Worm (Caenorhabditis elegans) whole organism, L1 larva: ENCODE data around the gene F53B3.5.
A peak's percentile ranks its signal among the peaks of the same experiment; 100 is the strongest.

Source experiments
- C34B4.2 ChIP-seq: sonication (generic microtip); optimal IDR thresholded peaks from 2 replicates; lab custom pipeline; 2017; ENCODE audit warnings: mild to moderate bottlenecking, missing genetic modification characterization, missing compliant biosample characterization
- Y116A8C.19 ChIP-seq: sonication (generic microtip); optimal IDR thresholded peaks from 2 replicates; lab custom pipeline; 2016; ENCODE audit warnings: missing compliant biosample characterization, missing genetic modification characterization, borderline replicate concordance
- blmp-1 ChIP-seq: fragments of 150-350 bp; optimal IDR thresholded peaks from 2 replicates; lab custom pipeline; 2014; ENCODE audit warnings: missing biosample characterization, missing genetic modification characterization
- ceh-8 ChIP-seq: fragments of 200-800 bp; sonication (Bioruptor generic); optimal IDR thresholded peaks from 2 replicates; lab custom pipeline; 2018; ENCODE audit warnings: mild to moderate bottlenecking, missing genetic modification characterization, moderate library complexity, missing compliant biosample characterization
- ceh-82 ChIP-seq, 3 experiments: fragments of 150-350 bp in 1 of 3; sonication (generic microtip) in 2 of 3; optimal IDR thresholded peaks; 2 replicates each; lab custom pipeline; 2014 to 2017; ENCODE audit warnings: missing biosample characterization in 3 of 3, missing genetic modification characterization in 3 of 3
- ceh-88 ChIP-seq: fragments of 200-800 bp; sonication (Bioruptor generic); IDR thresholded peaks from 2 replicates; pipeline ENCODE4 v1.3.6; 2022; ENCODE audit warnings: missing genetic modification characterization, missing compliant biosample characterization
- ceh-90 ChIP-seq: sonication (generic microtip); optimal IDR thresholded peaks from 2 replicates; lab custom pipeline; 2016; ENCODE audit warnings: missing genetic modification characterization, missing compliant biosample characterization
- dpl-1 ChIP-seq, 3 experiments: fragments of 150-350 bp in 2 of 3; sonication (generic microtip) in 1 of 3; optimal IDR thresholded peaks; 2 replicates each; lab custom pipeline; 2014 to 2017; ENCODE audit warnings: missing biosample characterization in 3 of 3, missing genetic modification characterization in 3 of 3, missing genetic modification reagents in 3 of 3
- dsc-1 ChIP-seq: sonication (generic microtip); optimal IDR thresholded peaks from 2 replicates; lab custom pipeline; 2016; ENCODE audit warnings: mild to moderate bottlenecking, missing genetic modification characterization, missing compliant biosample characterization
- efl-1 ChIP-seq, 4 experiments: fragments of 150-350 bp; optimal IDR thresholded peaks in 3 of 4; peaks in 1 of 4; 1 replicate in 1 of 4; 2 replicates in 3 of 4; lab custom pipeline; 2014; ENCODE audit warnings: missing biosample characterization in 2 of 4, missing genetic modification characterization in 2 of 4, missing genetic modification reagents in 2 of 4
- efl-3 ChIP-seq: fragments of 200-800 bp; sonication (Bioruptor generic); optimal IDR thresholded peaks from 2 replicates; lab custom pipeline; 2018; ENCODE audit warnings: mild to moderate bottlenecking, missing genetic modification characterization, missing compliant biosample characterization
- elt-2 ChIP-seq: sonication (generic microtip); optimal IDR thresholded peaks from 2 replicates; lab custom pipeline; 2016; ENCODE audit warnings: missing genetic modification characterization, mild to moderate bottlenecking, inconsistent platforms, missing compliant biosample characterization, missing genetic modification reagents
- fos-1 ChIP-seq: fragments of 150-350 bp; optimal IDR thresholded peaks from 2 replicates; lab custom pipeline; 2014; ENCODE audit warnings: missing biosample characterization, missing genetic modification characterization
- grh-1 ChIP-seq: fragments of 200-800 bp; sonication (Bioruptor generic); IDR thresholded peaks from 2 replicates; pipeline ENCODE4 v1.3.6; 2022; ENCODE audit warnings: missing genetic modification reagents, missing genetic modification characterization, missing compliant biosample characterization
- isw-1 ChIP-seq: fragments of 200-800 bp; sonication (Bioruptor generic); IDR thresholded peaks from 2 replicates; pipeline ENCODE4 v1.3.6; 2022; ENCODE audit warnings: missing genetic modification characterization, missing compliant biosample characterization
- jun-1 ChIP-seq: fragments of 150-350 bp; optimal IDR thresholded peaks from 2 replicates; lab custom pipeline; 2014; ENCODE audit warnings: missing biosample characterization, missing genetic modification reagents, missing genetic modification characterization
- lin-14 ChIP-seq: fragments of 200-800 bp; sonication (Bioruptor generic); optimal IDR thresholded peaks from 2 replicates; lab custom pipeline; 2018; ENCODE audit warnings: mild to moderate bottlenecking, missing genetic modification characterization, moderate library complexity, missing compliant biosample characterization
- mep-1 ChIP-seq: fragments of 150-350 bp; optimal IDR thresholded peaks from 2 replicates; lab custom pipeline; 2014; ENCODE audit warnings: missing biosample characterization, missing genetic modification characterization
- nhr-19 ChIP-seq: fragments of 200-800 bp; sonication (Bioruptor generic); conservative IDR thresholded peaks from 2 replicates; pipeline ENCODE4 v1.3.6; 2022; ENCODE audit warnings: missing genetic modification characterization, missing compliant biosample characterization
- nhr-237 ChIP-seq: fragments of 150-350 bp; optimal IDR thresholded peaks from 2 replicates; lab custom pipeline; 2014; ENCODE audit warnings: missing biosample characterization, missing genetic modification characterization
- nhr-28 ChIP-seq: fragments of 150-350 bp; optimal IDR thresholded peaks from 2 replicates; lab custom pipeline; 2014; ENCODE audit warnings: missing biosample characterization, missing genetic modification characterization
- nhr-76 ChIP-seq: sonication (generic microtip); optimal IDR thresholded peaks from 2 replicates; lab custom pipeline; 2017; ENCODE audit warnings: missing biosample characterization, missing genetic modification characterization
- nhr-77 ChIP-seq: fragments of 150-350 bp; optimal IDR thresholded peaks from 2 replicates; lab custom pipeline; 2014; ENCODE audit warnings: missing biosample characterization, missing genetic modification characterization
- nhr-84 ChIP-seq: sonication (generic microtip); optimal IDR thresholded peaks from 2 replicates; lab custom pipeline; 2017; ENCODE audit warnings: missing biosample characterization, missing genetic modification characterization
- nhr-85 ChIP-seq: sonication (generic microtip); peaks from one replicate; lab custom pipeline; 2016; ENCODE audit warnings: missing genetic modification characterization, inconsistent platforms, missing compliant biosample characterization
- nhr-90 ChIP-seq: sonication (generic microtip); optimal IDR thresholded peaks from 2 replicates; lab custom pipeline; 2016; ENCODE audit warnings: mild to moderate bottlenecking, missing genetic modification characterization, missing compliant biosample characterization; ENCODE audit not compliant: poor library complexity
- pag-3 ChIP-seq: sonication (generic microtip); optimal IDR thresholded peaks from 2 replicates; lab custom pipeline; 2017; ENCODE audit warnings: missing genetic modification characterization, mild to moderate bottlenecking, missing compliant biosample characterization, antibody characterized with exemption, borderline replicate concordance; ENCODE audit not compliant: insufficient read depth
- pax-3 ChIP-seq: fragments of 200-800 bp; sonication (Bioruptor generic); optimal IDR thresholded peaks from 2 replicates; lab custom pipeline; 2018; ENCODE audit warnings: mild to moderate bottlenecking, missing genetic modification characterization, moderate library complexity, missing compliant biosample characterization
- pqm-1 ChIP-seq: sonication (generic microtip); optimal IDR thresholded peaks from 3 replicates; lab custom pipeline; 2017; ENCODE audit warnings: missing biosample characterization, missing genetic modification characterization
- skn-1 ChIP-seq: fragments of 150-350 bp; optimal IDR thresholded peaks from 2 replicates; lab custom pipeline; 2014; ENCODE audit warnings: missing biosample characterization, missing genetic modification characterization
- snpc-4 ChIP-seq: fragments of 150-350 bp; optimal IDR thresholded peaks from 2 replicates; lab custom pipeline; 2014; ENCODE audit warnings: missing biosample characterization, missing genetic modification characterization
- snu-23 ChIP-seq: sonication (generic microtip); optimal IDR thresholded peaks from 2 replicates; lab custom pipeline; 2016; ENCODE audit warnings: missing genetic modification characterization, missing compliant biosample characterization
- unc-130 ChIP-seq: fragments of 150-350 bp; optimal IDR thresholded peaks from 2 replicates; lab custom pipeline; 2017; ENCODE audit warnings: missing biosample characterization, missing genetic modification characterization, inconsistent platforms
- ztf-11 ChIP-seq, 2 experiments: sonication (generic microtip); optimal IDR thresholded peaks; 2 replicates each; lab custom pipeline; 2016 to 2017; ENCODE audit warnings: missing genetic modification characterization in 2 of 2, missing biosample characterization in 1 of 2, missing compliant biosample characterization in 1 of 2
- ztf-4 ChIP-seq: fragments of 150-350 bp; optimal IDR thresholded peaks from 2 replicates; lab custom pipeline; 2014; ENCODE audit warnings: missing biosample characterization, missing genetic modification characterization

F53B3.5 gene

DNA sequence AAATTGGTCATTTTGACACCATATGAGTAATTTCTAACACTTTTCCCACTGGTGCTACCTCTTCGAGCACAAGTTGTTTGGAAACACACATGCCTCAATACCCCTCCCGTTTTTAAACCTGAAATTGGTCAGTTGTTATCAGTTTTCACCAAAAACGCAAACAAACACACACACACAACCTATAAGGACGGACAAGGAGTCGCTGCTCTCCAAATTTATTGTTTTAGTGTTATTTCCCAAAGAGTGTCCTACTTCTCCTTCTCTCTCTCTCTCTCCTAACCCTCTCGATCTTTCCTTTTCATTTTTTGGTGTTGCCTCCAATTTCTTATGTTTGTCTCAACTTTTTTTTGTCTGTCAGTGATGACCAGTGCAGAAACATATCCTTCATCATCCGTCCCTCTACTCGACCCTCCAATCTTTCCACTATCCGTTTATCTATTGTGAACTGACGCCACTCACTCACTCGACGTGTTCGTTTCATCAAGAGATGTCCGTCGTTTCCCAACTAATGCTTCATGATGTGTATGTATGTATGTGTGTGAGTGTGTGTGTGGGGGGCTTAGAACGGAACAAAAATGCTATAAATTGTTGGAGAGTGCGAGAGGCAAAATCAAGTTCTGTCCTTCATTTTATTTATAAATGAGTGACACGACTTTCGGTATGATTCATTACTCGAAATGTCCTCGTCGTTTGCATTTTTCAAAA is 24.5 kb upstream of the F53B3.5 start:
- TF ChIP-seq skn-1 (no peak), efl-1 (optimal IDR thresholded peaks at IDR 0.05; lab: Kevin White, UChicago) (no peak), efl-1 (GFP tag; optimal IDR thresholded peaks at IDR 0.05 in 1 of 2; lab: Kevin White, UChicago) (peak in 1 of 2 experiments; percentile 23), dsc-1 (tag; lab: Kevin White, UChicago) (no peak), isw-1 (no peak), ztf-11 (tag; optimal IDR thresholded peaks at IDR 0.05; lab: Kevin White, UChicago) (no peak), elt-2 (tag; lab: Kevin White, UChicago) (peak; percentile 44), unc-130 (tag; lab: Kevin White, UChicago) (no peak), nhr-19 (GFP tag; lab: Robert Waterston, UW) (no peak), nhr-76 (no peak), snpc-4 (no peak), jun-1 (tag; lab: Kevin White, UChicago) (no peak), nhr-90 (tag; lab: Kevin White, UChicago) (no peak), lin-14 (GFP tag; lab: Kevin White, UChicago) (peak; percentile 65), fos-1 (tag; lab: Kevin White, UChicago) (no peak), pqm-1 (tag; lab: Kevin White, UChicago) (no peak), blmp-1 (peak; percentile 46), snu-23 (GFP tag; lab: Kevin White, UChicago) (peak; percentile 13), dpl-1 (GFP tag; optimal IDR thresholded peaks at IDR 0.05; lab: Kevin White, UChicago) (no peak), ceh-82 (tag; optimal IDR thresholded peaks at IDR 0.05; lab: Kevin White, UChicago) (no peak), nhr-237 (tag; lab: Kevin White, UChicago) (no peak), nhr-28 (tag; lab: Kevin White, UChicago) (no peak), C34B4.2 (tag; lab: Kevin White, UChicago) (no peak), mep-1 (peak; percentile 50), ceh-90 (tag; lab: Kevin White, UChicago) (no peak), nhr-85 (tag; lab: Kevin White, UChicago) (no peak), nhr-84 (tag; lab: Kevin White, UChicago) (no peak), ceh-8 (GFP tag; lab: Kevin White, UChicago) (no peak)
- TF ChIP-seq, all 84 proteins: peak for 6

DNA sequence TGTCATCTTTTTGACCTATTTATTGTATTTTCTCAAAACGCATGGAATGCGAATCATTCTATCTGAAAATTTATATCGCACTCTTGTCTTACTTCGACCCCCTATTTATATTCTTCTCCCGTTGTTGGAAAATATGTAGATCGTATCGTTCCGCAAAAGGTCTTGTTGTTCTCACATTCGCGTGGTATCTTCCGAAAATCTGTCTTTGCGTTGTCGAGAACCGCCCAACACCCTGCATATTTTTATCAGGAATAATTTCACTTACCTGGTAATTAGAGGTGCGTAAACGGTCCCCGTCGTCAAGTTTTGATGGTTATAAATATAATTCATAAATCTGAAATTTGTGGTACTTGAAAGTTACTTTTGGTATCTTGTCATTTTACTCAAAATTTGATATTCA is 23.5 kb upstream of the F53B3.5 start:
- no peak for TF ChIP-seq ceh-82 (tag; optimal IDR thresholded peaks at IDR 0.05; lab: Kevin White, UChicago)
- TF ChIP-seq nhr-90 (tag; lab: Kevin White, UChicago): no peak
- TF ChIP-seq blmp-1: peak; percentile 53
- TF ChIP-seq Y116A8C.19 (tag; lab: Kevin White, UChicago): no peak
- TF ChIP-seq ceh-88: no peak
- no peak for TF ChIP-seq efl-3
- no peak for TF ChIP-seq grh-1 (GFP tag; lab: Robert Waterston, UW)
- no peak for TF ChIP-seq ztf-4 (tag; lab: Kevin White, UChicago)
- TF ChIP-seq efl-1 (optimal IDR thresholded peaks at IDR 0.05; lab: Kevin White, UChicago): no peak
- peak in 1 of 2 experiments; percentile 30 for TF ChIP-seq efl-1 (GFP tag; optimal IDR thresholded peaks at IDR 0.05 in 1 of 2; lab: Kevin White, UChicago)
- no peak for TF ChIP-seq nhr-77 (tag; lab: Kevin White, UChicago)
- TF ChIP-seq pag-3 (tag; lab: Kevin White, UChicago): no peak
- peak; percentile 5 for TF ChIP-seq lin-14 (GFP tag; lab: Kevin White, UChicago)

DNA sequence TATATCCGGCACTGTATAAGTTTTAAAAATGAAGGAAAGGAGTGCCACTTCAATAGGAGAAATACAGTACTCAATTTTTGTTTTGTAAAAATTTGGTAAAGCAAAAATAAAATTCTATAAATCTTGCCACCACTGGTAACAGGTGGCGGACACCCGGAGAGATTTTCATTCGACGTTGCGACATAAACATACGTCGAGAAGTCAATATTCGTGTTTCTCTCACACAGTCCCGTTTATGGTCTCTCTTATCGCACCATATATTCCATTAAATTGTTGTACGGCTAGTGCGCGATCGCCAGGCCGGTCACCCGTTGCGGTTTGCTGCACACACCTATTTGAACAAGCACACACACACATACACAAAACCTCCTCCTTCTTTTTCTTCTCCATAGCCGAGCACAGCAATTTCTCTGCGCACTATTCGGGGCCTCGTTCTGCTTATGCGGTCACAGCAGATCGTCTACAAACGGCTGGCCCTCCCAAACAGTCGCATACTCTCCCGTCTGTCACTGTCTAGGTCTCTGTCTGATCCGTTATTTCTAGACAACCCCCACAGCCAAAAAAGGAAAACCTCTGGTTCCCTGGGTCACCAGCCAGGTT is 21.6 kb upstream of the F53B3.5 start:
- peak; percentile 62 for TF ChIP-seq nhr-85 (tag; lab: Kevin White, UChicago)
- no peak for TF ChIP-seq pax-3 (tag; lab: Kevin White, UChicago)
- peak; percentile 13 for TF ChIP-seq lin-14 (GFP tag; lab: Kevin White, UChicago)
- TF ChIP-seq ztf-11 (tag; optimal IDR thresholded peaks at IDR 0.05; lab: Kevin White, UChicago): peak in 1 of 2 experiments; percentile 40
